Fruit fly (Drosophila melanogaster) whole organism, embryonic: ENCODE results near the gene Fbp1.

Source experiments
- Abd-B ChIP-seq: fragments of 200-800 bp; sonication (Bioruptor generic); optimal IDR thresholded peaks from 2 replicates; lab custom pipeline; 2018; ENCODE audit warnings: missing biosample characterization, mild to moderate bottlenecking, missing genetic modification characterization, moderate library complexity
- CG10431 ChIP-seq: fragments of 200-800 bp; sonication (Bioruptor generic); optimal IDR thresholded peaks from 3 replicates; lab custom pipeline; 2018; ENCODE audit warnings: missing biosample characterization, mild to moderate bottlenecking, missing genetic modification characterization
- CG12299 ChIP-seq: fragments of 200-800 bp; sonication (Bioruptor generic); optimal IDR thresholded peaks from 2 replicates; lab custom pipeline; 2018; ENCODE audit warnings: missing biosample characterization, mild to moderate bottlenecking, missing genetic modification characterization
- CG13775 ChIP-seq: fragments of 200-800 bp; sonication (Bioruptor generic); optimal IDR thresholded peaks from 3 replicates; lab custom pipeline; 2017; ENCODE audit warnings: missing biosample characterization, mild to moderate bottlenecking, missing genetic modification characterization
- CG13894 ChIP-seq: fragments of 200-800 bp; sonication (Bioruptor generic); optimal IDR thresholded peaks from 3 replicates; lab custom pipeline; 2018; ENCODE audit warnings: missing biosample characterization, mild to moderate bottlenecking, missing genetic modification characterization, moderate library complexity
- CG17385 ChIP-seq: fragments of 200-800 bp; sonication (Bioruptor generic); optimal IDR thresholded peaks from 3 replicates; lab custom pipeline; 2018; ENCODE audit warnings: missing biosample characterization, mild to moderate bottlenecking, missing genetic modification characterization
- CG2116 ChIP-seq: fragments of 200-800 bp; sonication (Bioruptor generic); optimal IDR thresholded peaks from 3 replicates; lab custom pipeline; 2018; ENCODE audit warnings: missing biosample characterization, mild to moderate bottlenecking, missing genetic modification characterization
- CG2129 ChIP-seq: fragments of 200-800 bp; sonication (Bioruptor generic); IDR thresholded peaks from 2 replicates; pipeline ENCODE4 v1.3.6; 2022; ENCODE audit warnings: missing biosample characterization, missing genetic modification characterization; ENCODE audit not compliant: partially characterized antibody
- CG33557 ChIP-seq: fragments of 200-800 bp; sonication (Bioruptor generic); optimal IDR thresholded peaks from 2 replicates; lab custom pipeline; 2019; ENCODE audit warnings: missing biosample characterization, mild to moderate bottlenecking, missing genetic modification characterization, moderate library complexity
- CG34224 ChIP-seq: fragments of 200-800 bp; sonication (Bioruptor generic); IDR thresholded peaks from 3 replicates; pipeline ENCODE4 v1.3.6; 2022; ENCODE audit warnings: missing biosample characterization, missing genetic modification characterization; ENCODE audit not compliant: partially characterized antibody
- CG34422 ChIP-seq: fragments of 200-800 bp; sonication (Bioruptor generic); IDR thresholded peaks from 3 replicates; pipeline ENCODE4 v1.3.6; 2022; ENCODE audit warnings: missing biosample characterization, missing genetic modification characterization
- CG42726 ChIP-seq: fragments of 200-800 bp; sonication (Bioruptor generic); IDR thresholded peaks from 2 replicates; pipeline ENCODE4 v1.3.6; 2022; ENCODE audit warnings: missing biosample characterization, missing genetic modification characterization; ENCODE audit not compliant: partially characterized antibody
- CG4328 ChIP-seq: fragments of 200-800 bp; sonication (Bioruptor generic); optimal IDR thresholded peaks from 3 replicates; lab custom pipeline; 2017; ENCODE audit warnings: missing biosample characterization, missing genetic modification reagents, missing genetic modification characterization
- CG5245 ChIP-seq: fragments of 200-800 bp; sonication (Bioruptor generic); optimal IDR thresholded peaks from 3 replicates; lab custom pipeline; 2016; ENCODE audit warnings: missing biosample characterization, missing genetic modification characterization
- CG7987 ChIP-seq: fragments of 200-800 bp; sonication (Bioruptor generic); optimal IDR thresholded peaks from 2 replicates; lab custom pipeline; 2018; ENCODE audit warnings: missing biosample characterization, mild to moderate bottlenecking, missing genetic modification characterization, moderate library complexity
- CG8290 ChIP-seq, 3 experiments: fragments of 200-800 bp; sonication (Bioruptor generic); optimal IDR thresholded peaks; 2 replicates each; lab custom pipeline; 2016 to 2019; ENCODE audit warnings: missing biosample characterization in 3 of 3, missing genetic modification characterization in 3 of 3, mild to moderate bottlenecking in 2 of 3, moderate library complexity in 1 of 3
- CG9727 ChIP-seq: fragments of 200-800 bp; sonication (Bioruptor generic); optimal IDR thresholded peaks from 3 replicates; lab custom pipeline; 2017; ENCODE audit warnings: missing biosample characterization, mild to moderate bottlenecking, missing genetic modification characterization
- CG9876 ChIP-seq: fragments of 200-800 bp; sonication (Bioruptor generic); optimal IDR thresholded peaks from 2 replicates; lab custom pipeline; 2016; ENCODE audit warnings: missing biosample characterization, missing genetic modification characterization
- D ChIP-seq, 2 experiments: fragments of 200-800 bp in 1 of 2; fragments of >200 bp in 1 of 2; sonication (Bioruptor generic) in 1 of 2; optimal IDR thresholded peaks; 2 replicates in 1 of 2; 3 replicates in 1 of 2; lab custom pipeline; 2017; ENCODE audit warnings: mild to moderate bottlenecking in 1 of 2, missing biosample characterization in 1 of 2, missing genetic modification characterization in 1 of 2, missing genetic modification reagents in 1 of 2
- Dek ChIP-seq: fragments of 200-800 bp; sonication (Bioruptor generic); optimal IDR thresholded peaks from 3 replicates; lab custom pipeline; 2019; ENCODE audit warnings: missing biosample characterization, mild to moderate bottlenecking, missing genetic modification characterization, moderate library complexity
- Dp ChIP-seq: fragments of 200-800 bp; sonication (Bioruptor generic); optimal IDR thresholded peaks from 2 replicates; lab custom pipeline; 2018; ENCODE audit warnings: missing biosample characterization, mild to moderate bottlenecking, missing genetic modification characterization, moderate library complexity
- Dref ChIP-seq: fragments of 200-800 bp; sonication (Bioruptor generic); IDR thresholded peaks from 2 replicates; pipeline ENCODE4 v1.3.6; 2022; ENCODE audit warnings: missing biosample characterization, missing genetic modification characterization
- ERR ChIP-seq: fragments of 200-800 bp; sonication (Bioruptor generic); optimal IDR thresholded peaks from 2 replicates; lab custom pipeline; 2016; ENCODE audit warnings: missing biosample characterization, missing genetic modification characterization
- Ets65A ChIP-seq: fragments of 200-800 bp; sonication (Bioruptor generic); peaks from one replicate; lab custom pipeline; 2016; ENCODE audit warnings: missing biosample characterization, missing genetic modification characterization
- Hmx ChIP-seq: fragments of 200-800 bp; sonication (Bioruptor generic); optimal IDR thresholded peaks from 2 replicates; lab custom pipeline; 2016; ENCODE audit warnings: missing biosample characterization, missing genetic modification characterization
- Jarid2 ChIP-seq: fragments of 200-800 bp; sonication (Bioruptor generic); optimal IDR thresholded peaks from 3 replicates; lab custom pipeline; 2017; ENCODE audit warnings: mild to moderate bottlenecking, missing biosample characterization, missing genetic modification reagents, missing genetic modification characterization
- MESR4 ChIP-seq: fragments of 200-800 bp; sonication (Bioruptor generic); optimal IDR thresholded peaks from 2 replicates; lab custom pipeline; 2018; ENCODE audit warnings: missing biosample characterization, mild to moderate bottlenecking, missing genetic modification characterization, moderate library complexity
- Oaz ChIP-seq: fragments of 200-800 bp; sonication (Bioruptor generic); IDR thresholded peaks from 2 replicates; pipeline ENCODE4 v1.3.6; 2022; ENCODE audit warnings: missing biosample characterization, missing genetic modification characterization
- Scr ChIP-seq: fragments of 200-800 bp; sonication (Bioruptor generic); IDR thresholded peaks from 2 replicates; pipeline ENCODE4 v1.3.6; 2022; ENCODE audit warnings: missing biosample characterization, missing genetic modification characterization; ENCODE audit not compliant: partially characterized antibody
- Tbp ChIP-seq: fragments of >200 bp; optimal IDR thresholded peaks from 2 replicates; lab custom pipeline; 2018; ENCODE audit warnings: missing biosample characterization, missing genetic modification characterization
- Trl ChIP-seq, 3 experiments: fragments of >200 bp in 2 of 3; fragments of 200-800 bp in 1 of 3; sonication (Bioruptor generic) in 1 of 3; optimal IDR thresholded peaks; 2 replicates in 1 of 3; 3 replicates in 2 of 3; lab custom pipeline; 2016 to 2017; ENCODE audit warnings: missing biosample characterization in 1 of 3, missing genetic modification characterization in 1 of 3
- Xbp1 ChIP-seq: fragments of 200-800 bp; sonication (Bioruptor generic); optimal IDR thresholded peaks from 3 replicates; lab custom pipeline; 2016; ENCODE audit warnings: missing biosample characterization, mild to moderate bottlenecking, missing genetic modification characterization
- Xrp1 ChIP-seq: fragments of 200-800 bp; sonication (Bioruptor generic); IDR thresholded peaks from 2 replicates; pipeline ENCODE4 v1.3.6; 2022; ENCODE audit warnings: missing biosample characterization, missing genetic modification characterization
- cg ChIP-seq: fragments of 200-800 bp; sonication (Bioruptor generic); optimal IDR thresholded peaks from 3 replicates; lab custom pipeline; 2019; ENCODE audit warnings: missing biosample characterization, mild to moderate bottlenecking, missing genetic modification characterization, moderate library complexity
- corto ChIP-seq: fragments of 200-800 bp; sonication (Bioruptor generic); optimal IDR thresholded peaks from 2 replicates; lab custom pipeline; 2016; ENCODE audit warnings: missing biosample characterization, mild to moderate bottlenecking, missing genetic modification characterization, moderate library complexity
- crc ChIP-seq: fragments of 200-800 bp; sonication (Bioruptor generic); optimal IDR thresholded peaks from 2 replicates; lab custom pipeline; 2016; ENCODE audit warnings: missing biosample characterization, missing genetic modification characterization
- dysf ChIP-seq: fragments of 200-800 bp; sonication (Bioruptor generic); IDR thresholded peaks from 3 replicates; pipeline ENCODE4 v1.3.6; 2022; ENCODE audit warnings: missing biosample characterization, missing genetic modification characterization
- gcm2 ChIP-seq: fragments of 200-800 bp; sonication (Bioruptor generic); optimal IDR thresholded peaks from 2 replicates; lab custom pipeline; 2016; ENCODE audit warnings: missing biosample characterization, missing genetic modification characterization
- klu ChIP-seq: fragments of 200-800 bp; sonication (Bioruptor generic); IDR thresholded peaks from 2 replicates; pipeline ENCODE4 v1.3.6; 2022; ENCODE audit warnings: missing biosample characterization, missing genetic modification characterization
- kni ChIP-seq: fragments of 200-800 bp; sonication (Bioruptor generic); optimal IDR thresholded peaks from 3 replicates; lab custom pipeline; 2017; ENCODE audit warnings: mild to moderate bottlenecking, missing biosample characterization, missing genetic modification reagents, missing genetic modification characterization
- lov ChIP-seq, 2 experiments: fragments of 200-800 bp in 1 of 2; fragments of >200 bp in 1 of 2; sonication (Bioruptor generic) in 1 of 2; IDR thresholded peaks in 1 of 2; optimal IDR thresholded peaks in 1 of 2; 2 replicates in 1 of 2; 3 replicates in 1 of 2; pipeline versions ENCODE4 v1.3.6 to Lab custom; 2017 to 2022; ENCODE audit warnings: missing biosample characterization in 1 of 2, missing genetic modification characterization in 1 of 2
- mam ChIP-seq: fragments of 200-800 bp; sonication (Bioruptor generic); optimal IDR thresholded peaks from 3 replicates; lab custom pipeline; 2016; ENCODE audit warnings: missing biosample characterization, missing genetic modification characterization
- mirr ChIP-seq: fragments of 200-800 bp; sonication (Bioruptor generic); optimal IDR thresholded peaks from 3 replicates; lab custom pipeline; 2018; ENCODE audit warnings: missing biosample characterization, mild to moderate bottlenecking, missing genetic modification characterization
- onecut ChIP-seq: fragments of 200-800 bp; sonication (Bioruptor generic); IDR thresholded peaks from 2 replicates; pipeline ENCODE4 v1.3.6; 2022; ENCODE audit warnings: missing biosample characterization, missing genetic modification characterization
- pros ChIP-seq: fragments of 200-800 bp; sonication (Bioruptor generic); optimal IDR thresholded peaks from 3 replicates; lab custom pipeline; 2019; ENCODE audit warnings: missing biosample characterization, mild to moderate bottlenecking, missing genetic modification characterization, moderate library complexity
- sob ChIP-seq: fragments of 200-800 bp; sonication (Bioruptor generic); IDR thresholded peaks from 2 replicates; pipeline ENCODE4 v1.3.6; 2022; ENCODE audit warnings: missing biosample characterization, missing genetic modification characterization
- stwl ChIP-seq: fragments of 200-800 bp; sonication (Bioruptor generic); optimal IDR thresholded peaks from 3 replicates; lab custom pipeline; 2018; ENCODE audit warnings: missing biosample characterization, mild to moderate bottlenecking, missing genetic modification characterization, moderate library complexity
- trem ChIP-seq: fragments of 200-800 bp; optimal IDR thresholded peaks from 3 replicates; lab custom pipeline; 2019; ENCODE audit warnings: missing biosample characterization, mild to moderate bottlenecking, missing genetic modification characterization, moderate library complexity

Fbp1 gene

dm6 chr3L:14071621-14072020, 26.2 kb downstream of the Fbp1 start, which contains the start of gene Pex1 (continued):
- no peak for TF ChIP-seq CG4328
- no peak for TF ChIP-seq mirr (GFP tag; lab: Kevin White, UChicago)
- TF ChIP-seq Dp (GFP tag; lab: Kevin White, UChicago) = peak; percentile 61
- peak; percentile 50 for TF ChIP-seq CG2129 (GFP tag; lab: Robert Waterston, UW)
- TF ChIP-seq gcm2 (GFP tag; lab: Kevin White, UChicago) = no peak
- no peak for TF ChIP-seq Hmx (GFP tag; lab: Kevin White, UChicago)
- peak; percentile 20 for TF ChIP-seq mam (GFP tag; lab: Kevin White, UChicago)
- TF ChIP-seq Dek (tag; lab: Kevin White, UChicago) = no peak
- TF ChIP-seq CG10431 (GFP tag; lab: Kevin White, UChicago) = no peak
- no peak for TF ChIP-seq pros (GFP tag; lab: Kevin White, UChicago)
- TF ChIP-seq CG9876 (GFP tag; lab: Kevin White, UChicago) = no peak
- no peak for TF ChIP-seq Trl (optimal IDR thresholded peaks at IDR 0.05; lab: Kevin White, UChicago)
- peak; percentile 15 for TF ChIP-seq Trl (GFP tag; optimal IDR thresholded peaks at IDR 0.05; lab: Kevin White, UChicago)
- TF ChIP-seq Oaz (GFP tag; lab: Robert Waterston, UW) = no peak
- peak; percentile 45 for TF ChIP-seq Jarid2 (GFP tag; lab: Kevin White, UChicago)
- peak; percentile 6 for TF ChIP-seq CG7987 (GFP tag; lab: Kevin White, UChicago)
- TF ChIP-seq CG13775 (GFP tag; lab: Kevin White, UChicago) = no peak
- no peak for TF ChIP-seq CG5245 (GFP tag; lab: Kevin White, UChicago)
- no peak; the same call in 1 of the 2 replicates for TF ChIP-seq Xrp1 (GFP tag; lab: Robert Waterston, UW)
- TF ChIP-seq CG12299 = no peak
- TF ChIP-seq CG34224 (GFP tag; lab: Robert Waterston, UW) = peak; percentile 94
- TF ChIP-seq sob (GFP tag; lab: Robert Waterston, UW) = peak; percentile 56
- TF ChIP-seq lov (optimal IDR thresholded peaks at IDR 0.05; lab: Kevin White, UChicago) = no peak
- TF ChIP-seq lov (GFP tag; IDR thresholded peaks at IDR 0.05; lab: Robert Waterston, UW) = no peak
- no peak for TF ChIP-seq Abd-B (GFP tag; lab: Kevin White, UChicago)
- peak; percentile 57; the same call in 2 of the 3 replicates for TF ChIP-seq CG34422
- no peak for TF ChIP-seq CG17385 (GFP tag; lab: Kevin White, UChicago)
- no peak for TF ChIP-seq klu (GFP tag; lab: Robert Waterston, UW)
- TF ChIP-seq CG2116 = peak; percentile 34
- TF ChIP-seq MESR4 (GFP tag; lab: Kevin White, UChicago) = peak; percentile 43
- no peak for TF ChIP-seq dysf (GFP tag; lab: Robert Waterston, UW)
- no peak for TF ChIP-seq D (optimal IDR thresholded peaks at IDR 0.05; lab: Kevin White, UChicago)
- no peak for TF ChIP-seq D (GFP tag; optimal IDR thresholded peaks at IDR 0.05; lab: Kevin White, UChicago)
- TF ChIP-seq CG13894 = no peak
- TF ChIP-seq Dref = peak; percentile 41
- no peak for TF ChIP-seq onecut (GFP tag; lab: Robert Waterston, UW)
- no peak for TF ChIP-seq cg
- TF ChIP-seq Ets65A = no peak
- peak; percentile 70; the same call in 1 of the 2 replicates for TF ChIP-seq CG42726 (GFP tag; lab: Robert Waterston, UW)
- no peak for TF ChIP-seq corto (GFP tag; lab: Kevin White, UChicago)
- peak; percentile 20 for TF ChIP-seq CG9727 (GFP tag; lab: Kevin White, UChicago)
- no peak for TF ChIP-seq Xbp1
- TF ChIP-seq Scr (GFP tag; lab: Robert Waterston, UW) = peak; percentile 87
- TF ChIP-seq trem (tag; lab: Kevin White, UChicago) = peak; percentile 35
- TF ChIP-seq ERR (GFP tag; lab: Kevin White, UChicago) = no peak
- TF ChIP-seq kni (GFP tag; lab: Kevin White, UChicago) = no peak
- TF ChIP-seq CG33557 = no peak
- TF ChIP-seq CG8290 (GFP tag; optimal IDR thresholded peaks at IDR 0.05; lab: Kevin White, UChicago) = no peak
- TF ChIP-seq CG8290 (tag; optimal IDR thresholded peaks at IDR 0.05; lab: Kevin White, UChicago) = no peak
- peak; percentile 72 for TF ChIP-seq stwl (tag; lab: Kevin White, UChicago)
- TF ChIP-seq Tbp = no peak
- no peak for TF ChIP-seq crc (GFP tag; lab: Kevin White, UChicago)
